Fruit fly (Drosophila melanogaster) whole organism, prepupa: Measurements from ENCODE around the gene CG14431.
A peak's percentile ranks its signal among the peaks of the same experiment; 100 is the strongest.

ENCODE experiments used
- CG10631 ChIP-seq: fragments of 200-800 bp; sonication (Bioruptor generic); optimal IDR thresholded peaks from 2 replicates; lab custom pipeline; 2016; ENCODE audit warnings: missing biosample characterization, missing genetic modification characterization
- CG3919 ChIP-seq: fragments of 200-800 bp; sonication (Bioruptor generic); optimal IDR thresholded peaks from 3 replicates; lab custom pipeline; 2016; ENCODE audit warnings: missing biosample characterization, missing genetic modification characterization
- CG6163 ChIP-seq: fragments of 200-800 bp; sonication (Bioruptor generic); IDR thresholded peaks from 3 replicates; pipeline ENCODE4 v1.3.6; 2022; ENCODE audit warnings: missing biosample characterization, missing genetic modification characterization
- Lpt ChIP-seq: fragments of 200-800 bp; sonication (Bioruptor generic); optimal IDR thresholded peaks from 3 replicates; lab custom pipeline; 2016; ENCODE audit warnings: missing biosample characterization, missing genetic modification characterization
- Smox ChIP-seq: fragments of 200-800 bp; sonication (Bioruptor generic); optimal IDR thresholded peaks from 3 replicates; lab custom pipeline; 2016; ENCODE audit warnings: missing biosample characterization, missing genetic modification characterization
- Sox102F ChIP-seq: fragments of 200-800 bp; sonication (Bioruptor generic); optimal IDR thresholded peaks from 2 replicates; lab custom pipeline; 2016; ENCODE audit warnings: missing biosample characterization, mild to moderate bottlenecking, missing genetic modification characterization
- acj6 ChIP-seq: fragments of 200-800 bp; sonication (Bioruptor generic); optimal IDR thresholded peaks from 3 replicates; lab custom pipeline; 2016; ENCODE audit warnings: missing biosample characterization, missing genetic modification characterization
- dac ChIP-seq: fragments of 200-800 bp; sonication (Bioruptor generic); optimal IDR thresholded peaks from 2 replicates; lab custom pipeline; 2017; ENCODE audit warnings: missing biosample characterization, mild to moderate bottlenecking, missing genetic modification characterization
- esn ChIP-seq: fragments of 200-800 bp; sonication (Bioruptor generic); optimal IDR thresholded peaks from 2 replicates; lab custom pipeline; 2016; ENCODE audit warnings: missing biosample characterization, mild to moderate bottlenecking, missing genetic modification characterization, moderate library complexity
- net ChIP-seq: fragments of 200-800 bp; sonication (Bioruptor generic); optimal IDR thresholded peaks from 3 replicates; lab custom pipeline; 2016; ENCODE audit warnings: missing biosample characterization, missing genetic modification characterization
- spab ChIP-seq: fragments of 200-800 bp; sonication (Bioruptor generic); optimal IDR thresholded peaks from 2 replicates; lab custom pipeline; 2017; ENCODE audit warnings: missing biosample characterization, mild to moderate bottlenecking, missing genetic modification characterization, missing genetic modification reagents
- svp ChIP-seq: fragments of 200-800 bp; sonication (Bioruptor generic); peaks from one replicate; lab custom pipeline; 2016; ENCODE audit warnings: missing biosample characterization, missing genetic modification characterization

DNA sequence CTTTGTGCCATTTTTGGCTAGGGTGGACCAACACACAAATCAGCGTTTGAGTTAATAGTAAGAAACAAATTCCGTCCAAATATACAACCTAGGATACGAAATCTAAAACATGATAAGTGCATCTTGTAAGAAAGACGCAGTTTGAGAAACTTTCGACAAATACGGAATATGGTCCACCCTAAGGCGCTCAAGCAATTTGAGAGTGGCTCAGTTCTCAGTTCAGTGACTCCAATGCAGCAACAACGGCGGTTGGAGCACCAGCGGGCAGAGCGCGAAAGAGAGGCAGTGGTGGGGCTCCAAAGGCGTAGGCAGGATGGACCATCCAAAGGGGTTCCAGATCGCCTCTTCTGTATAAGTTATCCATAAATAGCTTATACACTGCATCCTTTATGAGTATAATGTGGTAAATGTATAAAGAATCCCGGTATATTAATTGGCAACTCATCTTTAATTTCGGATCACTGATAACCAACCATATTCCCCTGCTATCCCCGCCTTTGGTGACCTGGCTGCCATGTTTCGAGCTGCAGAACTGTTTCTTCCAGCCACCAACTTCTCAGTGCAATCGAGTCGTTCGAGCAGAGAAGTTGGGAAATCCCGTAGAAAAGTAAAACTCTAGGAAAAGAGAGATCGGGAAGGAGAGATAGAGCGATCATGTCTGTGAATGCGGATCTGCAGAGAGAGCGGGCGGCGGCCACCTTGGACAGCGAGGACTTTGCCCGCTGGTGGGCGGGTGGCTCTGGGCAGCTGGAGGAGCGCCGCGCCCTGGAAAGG lies 61.5 kb downstream of the CG14431 start, which contains the start of gene CG4586:
- TF ChIP-seq net (GFP tag; lab: Kevin White, UChicago) (peak; percentile 99), Smox (GFP tag; lab: Kevin White, UChicago) (peak; percentile 97), esn (GFP tag; lab: Kevin White, UChicago) (peak; percentile 98), dac (GFP tag; lab: Kevin White, UChicago) (peak; percentile 95), CG10631 (peak; percentile 95), svp (GFP tag; lab: Kevin White, UChicago) (peak; percentile 100), spab (GFP tag; lab: Kevin White, UChicago) (peak; percentile 98), Lpt (GFP tag; lab: Kevin White, UChicago) (peak; percentile 98), Sox102F (GFP tag; lab: Kevin White, UChicago) (peak; percentile 99), CG3919 (GFP tag; lab: Kevin White, UChicago) (peak; percentile 99), CG6163 (GFP tag; lab: Robert Waterston, UW) (peak; percentile 99), acj6 (peak; percentile 96)
